Worm (Caenorhabditis elegans): Measurements from ENCODE around the gene smex-2.

The smex-2 gene

DNA sequence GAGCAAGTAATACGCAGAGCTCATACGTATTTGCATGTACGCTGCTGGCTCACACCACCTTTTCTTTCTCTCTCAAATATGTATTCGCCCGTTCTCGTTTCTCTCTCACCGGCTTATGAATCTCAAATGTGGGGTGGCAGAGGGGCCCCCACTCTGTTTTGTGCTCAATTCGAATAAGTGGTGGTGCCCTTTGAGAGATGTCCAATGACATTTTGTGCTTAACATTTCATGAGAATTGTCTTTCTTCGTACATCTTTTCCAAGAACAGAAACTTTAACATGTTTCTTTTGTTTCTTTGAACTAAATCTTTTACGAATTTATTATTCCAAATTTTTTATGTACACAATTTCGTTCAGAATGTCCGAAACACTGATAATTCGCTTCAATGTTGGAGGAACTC lies 44.8 kb upstream of the smex-2 start, which contains the start of gene F49H12.3:
F49H12.3 (plus strand) TSS at position 357 of the 400 bp plus-strand sequence.
- TF ChIP-seq C34B4.2 (tag; optimal IDR thresholded peaks at IDR 0.05) (no peak), blmp-1 (tag; optimal IDR thresholded peaks at IDR 0.05) (no peak), lin-14 (GFP tag; optimal IDR thresholded peaks at IDR 0.05) (peak; percentile 43), ceh-82 (tag; optimal IDR thresholded peaks at IDR 0.05) (no peak), ceh-8 (GFP tag; optimal IDR thresholded peaks at IDR 0.05) (no peak), alr-1 (tag; optimal IDR thresholded peaks at IDR 0.05; ENCODE audit: borderline replicate concordance) (no peak), pqm-1 (tag; optimal IDR thresholded peaks at IDR 0.05) (no peak), mdl-1 (tag; optimal IDR thresholded peaks at IDR 0.05) (no peak), sptf-1 (tag; optimal IDR thresholded peaks at IDR 0.05) (no peak), nhr-90 (tag; optimal IDR thresholded peaks at IDR 0.05; ENCODE audit: poor library complexity) (no peak), lir-3 (tag; optimal IDR thresholded peaks at IDR 0.05; ENCODE audit: poor library complexity) (no peak), snpc-4 (tag; optimal IDR thresholded peaks at IDR 0.05) (no peak), nhr-77 (tag; optimal IDR thresholded peaks at IDR 0.05) (no peak), ama-1 (optimal IDR thresholded peaks at IDR 0.05) (no peak), mep-1 (tag; optimal IDR thresholded peaks at IDR 0.05) (no peak), nhr-71 (tag; optimal IDR thresholded peaks at IDR 0.05) (peak; percentile 45), mab-9 (GFP tag; IDR thresholded peaks at IDR 0.05) (no peak), fkh-8 (tag; optimal IDR thresholded peaks at IDR 0.05) (peak; percentile 67), tlp-1 (tag; optimal IDR thresholded peaks at IDR 0.05) (no peak), pax-3 (tag; optimal IDR thresholded peaks at IDR 0.05) (no peak), irx-1 (tag; optimal IDR thresholded peaks at IDR 0.05) (no peak), fkh-10 (GFP tag; optimal IDR thresholded peaks at IDR 0.05) (no peak), unc-30 (tag; optimal IDR thresholded peaks at IDR 0.05) (no peak), C04F5.9 (tag; optimal IDR thresholded peaks at IDR 0.05) (no peak), lin-35 (GFP tag; optimal IDR thresholded peaks at IDR 0.05) (no peak), tbx-2 (tag; optimal IDR thresholded peaks at IDR 0.05) (no peak), fos-1 (tag; optimal IDR thresholded peaks at IDR 0.05) (no peak), lsy-2 (tag; optimal IDR thresholded peaks at IDR 0.05) (no peak), nhr-84 (tag; optimal IDR thresholded peaks at IDR 0.05) (no peak), unc-130 (tag; optimal IDR thresholded peaks at IDR 0.05) (no peak), dsc-1 (tag; optimal IDR thresholded peaks at IDR 0.05) (peak; percentile 39), nhr-47 (tag; optimal IDR thresholded peaks at IDR 0.05) (peak; percentile 28), grh-1 (GFP tag; IDR thresholded peaks at IDR 0.05) (no peak), mef-2 (tag; optimal IDR thresholded peaks at IDR 0.05) (no peak), ztf-11 (tag; optimal IDR thresholded peaks at IDR 0.05) (no peak), unc-86 (tag; optimal IDR thresholded peaks at IDR 0.05) (peak; percentile 49), nhr-11 (tag; optimal IDR thresholded peaks at IDR 0.05) (no peak), elt-3 (tag; optimal IDR thresholded peaks at IDR 0.05) (no peak), hlh-17 (GFP tag; optimal IDR thresholded peaks at IDR 0.05; ENCODE audit: borderline replicate concordance) (no peak)

DNA sequence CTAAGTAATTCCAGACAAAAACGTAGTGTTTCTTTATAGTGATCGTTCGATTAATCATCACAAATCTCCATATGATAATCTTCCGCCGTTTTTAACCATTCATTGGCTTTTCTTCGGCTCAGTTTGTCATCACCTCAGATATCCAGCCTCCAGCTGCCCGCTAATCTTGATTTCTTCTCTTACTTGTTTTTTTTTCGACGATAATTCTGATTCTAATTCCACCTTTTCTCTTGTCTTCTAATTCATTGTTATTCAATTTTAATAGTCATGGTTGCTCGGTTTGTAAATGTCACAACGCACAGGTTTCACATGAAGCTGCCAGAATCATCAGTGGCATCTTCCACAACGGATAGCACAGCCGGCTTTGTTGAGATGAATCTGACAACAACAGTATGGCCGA lies 40.3 kb upstream of the smex-2 start, which contains the start of gene F49H12.4:
F49H12.4 (plus strand) TSS at position 301 of the 400 bp plus-strand sequence.
- TF ChIP-seq lin-14 (GFP tag; optimal IDR thresholded peaks at IDR 0.05) (no peak), C16A3.4 (tag; optimal IDR thresholded peaks at IDR 0.05) (no peak), ceh-82 (tag; optimal IDR thresholded peaks at IDR 0.05) (no peak), dsc-1 (tag; optimal IDR thresholded peaks at IDR 0.05) (peak; percentile 17), nhr-28 (tag; optimal IDR thresholded peaks at IDR 0.05) (no peak)

DNA sequence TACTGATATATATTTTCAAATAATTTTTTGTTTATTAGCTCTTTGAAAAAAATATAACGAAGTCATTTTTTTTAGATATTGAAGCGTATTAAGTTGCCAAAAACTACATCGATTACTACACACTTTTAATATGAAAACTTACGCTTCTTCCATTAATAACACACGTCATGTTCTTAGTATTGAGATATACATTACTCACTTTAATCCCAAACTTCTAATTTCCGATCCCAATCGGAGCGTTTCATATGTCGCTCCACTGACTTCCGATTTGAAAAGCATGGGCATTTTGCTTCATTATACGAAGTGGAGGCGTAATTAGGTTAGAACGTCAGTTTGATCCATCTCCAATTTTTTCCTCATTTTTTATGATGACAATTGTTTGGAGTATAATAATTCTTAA lies 39.6 kb upstream of the smex-2 start:
- TF ChIP-seq nhr-47 (tag; optimal IDR thresholded peaks at IDR 0.05): peak; percentile 51
- TF ChIP-seq nhr-11 (tag; optimal IDR thresholded peaks at IDR 0.05): peak; percentile 19
- no peak for TF ChIP-seq zag-1 (tag; optimal IDR thresholded peaks at IDR 0.05)
- peak; percentile 39 for TF ChIP-seq nhr-71 (tag; optimal IDR thresholded peaks at IDR 0.05)
- TF ChIP-seq pag-3 (tag; optimal IDR thresholded peaks at IDR 0.05; ENCODE audit: borderline replicate concordance, insufficient read depth): no peak
- TF ChIP-seq fkh-10 (GFP tag; optimal IDR thresholded peaks at IDR 0.05): no peak
- peak; percentile 84 for TF ChIP-seq dsc-1 (tag; optimal IDR thresholded peaks at IDR 0.05)
- peak; percentile 8 for TF ChIP-seq pax-3 (tag; optimal IDR thresholded peaks at IDR 0.05)
- no peak for TF ChIP-seq snu-23 (GFP tag; optimal IDR thresholded peaks at IDR 0.05)
- no peak for TF ChIP-seq lir-3 (tag; optimal IDR thresholded peaks at IDR 0.05; ENCODE audit: poor library complexity)
- TF ChIP-seq xbp-1 (tag; optimal IDR thresholded peaks at IDR 0.05): no peak
- peak; percentile 55 for TF ChIP-seq egl-13 (tag; optimal IDR thresholded peaks at IDR 0.05)
- no peak for TF ChIP-seq aha-1 (tag; optimal IDR thresholded peaks at IDR 0.05)
- TF ChIP-seq ztf-4 (tag; optimal IDR thresholded peaks at IDR 0.05): no peak
- no peak for TF ChIP-seq ceh-8 (GFP tag; optimal IDR thresholded peaks at IDR 0.05)
- TF ChIP-seq fkh-8 (tag; optimal IDR thresholded peaks at IDR 0.05): peak; percentile 74
- no peak for TF ChIP-seq C16A3.4 (tag; optimal IDR thresholded peaks at IDR 0.05)
